Worm (Caenorhabditis elegans) whole organism, late embryonic: ENCODE measurements around the gene B0496.6.

Experiments used
- C08G9.2 ChIP-seq: sonication (generic microtip); optimal IDR thresholded peaks from 2 replicates; lab custom pipeline; 2016; ENCODE audit warnings: mild to moderate bottlenecking, missing genetic modification characterization, moderate library complexity, missing compliant biosample characterization
- C38D4.7 ChIP-seq: fragments of 200-800 bp; sonication (Bioruptor generic); optimal IDR thresholded peaks from 2 replicates; lab custom pipeline; 2018; ENCODE audit warnings: mild to moderate bottlenecking, missing genetic modification characterization, moderate library complexity, missing compliant biosample characterization
- elt-2 ChIP-seq: sonication (generic microtip); optimal IDR thresholded peaks from 2 replicates; lab custom pipeline; 2016; ENCODE audit warnings: missing genetic modification reagents, missing genetic modification characterization, missing compliant biosample characterization
- fkh-10 ChIP-seq: fragments of 150-350 bp; optimal IDR thresholded peaks from 2 replicates; lab custom pipeline; 2014; ENCODE audit warnings: missing biosample characterization, missing genetic modification reagents, missing genetic modification characterization
- lin-11 ChIP-seq: fragments of 200-800 bp; sonication (Bioruptor generic); optimal IDR thresholded peaks from 2 replicates; lab custom pipeline; 2018; ENCODE audit warnings: mild to moderate bottlenecking, missing genetic modification characterization, missing compliant biosample characterization
- nfya-1 ChIP-seq: sonication (generic microtip); optimal IDR thresholded peaks from 2 replicates; lab custom pipeline; 2017; ENCODE audit warnings: missing genetic modification characterization, mild to moderate bottlenecking, missing compliant biosample characterization, antibody characterized with exemption, moderate library complexity
- nhr-11 ChIP-seq: fragments of 150-350 bp; optimal IDR thresholded peaks from 2 replicates; lab custom pipeline; 2014; ENCODE audit warnings: missing biosample characterization, missing genetic modification characterization
- nhr-232 ChIP-seq: sonication (generic microtip); optimal IDR thresholded peaks from 2 replicates; lab custom pipeline; 2016; ENCODE audit warnings: missing genetic modification characterization, missing compliant biosample characterization
- sdc-2 ChIP-seq: sonication (generic microtip); optimal IDR thresholded peaks from 2 replicates; lab custom pipeline; 2016; ENCODE audit warnings: missing genotype, missing genetic modification characterization, missing compliant biosample characterization

- TF ChIP-seq nhr-11 (tag; lab: Kevin White, UChicago), result no peak
- TF ChIP-seq nhr-232 (tag; lab: Kevin White, UChicago), result no peak
- TF ChIP-seq C38D4.7 (GFP tag; lab: Kevin White, UChicago), result no peak
- no peak for TF ChIP-seq fkh-10 (GFP tag; lab: Kevin White, UChicago)
- no peak for TF ChIP-seq elt-2
- peak; percentile 25 for TF ChIP-seq sdc-2 (tag; lab: Kevin White, UChicago)
- TF ChIP-seq nfya-1 (tag; lab: Kevin White, UChicago), result peak; percentile 54
- TF ChIP-seq lin-11 (tag; lab: Kevin White, UChicago), result no peak
- TF ChIP-seq C08G9.2 (tag; lab: Kevin White, UChicago), result no peak
These were observed 31.9 kb upstream of the B0496.6 start for ce11 chrIV:7386835-7387551.
